Fruit fly (Drosophila melanogaster) whole organism: Measurements from ENCODE around the gene CG15169.

Experiments
- CG8478 ChIP-seq: fragments of >200 bp; optimal IDR thresholded peaks from 2 replicates; lab custom pipeline; 2018; ENCODE audit warnings: inconsistent platforms
- Dll ChIP-seq: fragments of >200 bp; optimal IDR thresholded peaks from 2 replicates; lab custom pipeline; 2017
- EcR ChIP-seq, 2 experiments: fragments of >200 bp; optimal IDR thresholded peaks; 2 replicates each; lab custom pipeline; 2017; ENCODE audit warnings: missing biosample characterization in 2 of 2, missing genetic modification characterization in 2 of 2, missing genetic modification reagents in 2 of 2
- pan ChIP-seq: fragments of >200 bp; optimal IDR thresholded peaks from 2 replicates; lab custom pipeline; 2017
- psq ChIP-seq: fragments of >200 bp; optimal IDR thresholded peaks from 2 replicates; lab custom pipeline; 2017
- usp ChIP-seq: fragments of >200 bp; optimal IDR thresholded peaks from 2 replicates; lab custom pipeline; 2017; ENCODE audit warnings: missing biosample characterization, missing genetic modification characterization, mixed read lengths

The CG15169 gene

dm6 chr2L:19014032-19014880 is 23.4 kb downstream of the CG15169 start:
- no peak for TF ChIP-seq usp (GFP tag; lab: Kevin White, UChicago)
- no peak for TF ChIP-seq pan (lab: Kevin White, UChicago)
- TF ChIP-seq psq, result no peak
- no peak for TF ChIP-seq Dll (lab: Kevin White, UChicago)
- no peak for TF ChIP-seq CG8478 (lab: Kevin White, UChicago)
- TF ChIP-seq EcR (GFP tag; optimal IDR thresholded peaks at IDR 0.05; lab: Kevin White, UChicago), result no peak

- TF ChIP-seq EcR (GFP tag; optimal IDR thresholded peaks at IDR 0.05; lab: Kevin White, UChicago), result no peak
Measured at dm6 chr2L:19014881-19015366, 24.1 kb downstream of the CG15169 start.

dm6 chr2L:19015628-19016027 is 24.8 kb downstream of the CG15169 start:
- TF ChIP-seq psq, result no peak

dm6 chr2L:19017060-19017459 is 26.2 kb downstream of the CG15169 start:
- no peak for TF ChIP-seq Dll (lab: Kevin White, UChicago)
- TF ChIP-seq usp (GFP tag; lab: Kevin White, UChicago), result no peak
- no peak for TF ChIP-seq psq
- TF ChIP-seq CG8478 (lab: Kevin White, UChicago), result no peak
- TF ChIP-seq pan (lab: Kevin White, UChicago), result no peak
- TF ChIP-seq EcR (GFP tag; optimal IDR thresholded peaks at IDR 0.05; lab: Kevin White, UChicago), result no peak

dm6 chr2L:19018266-19018665 is 27.4 kb downstream of the CG15169 start:
- TF ChIP-seq Dll (lab: Kevin White, UChicago), result no peak
- no peak for TF ChIP-seq usp (GFP tag; lab: Kevin White, UChicago)
- no peak for TF ChIP-seq psq
- TF ChIP-seq pan (lab: Kevin White, UChicago), result no peak
- no peak for TF ChIP-seq EcR (GFP tag; optimal IDR thresholded peaks at IDR 0.05; lab: Kevin White, UChicago)
- no peak for TF ChIP-seq CG8478 (lab: Kevin White, UChicago)

dm6 chr2L:19019160-19019592 is 28.4 kb downstream of the CG15169 start:
- TF ChIP-seq pan (lab: Kevin White, UChicago) (no peak), Dll (lab: Kevin White, UChicago) (no peak), EcR (GFP tag; optimal IDR thresholded peaks at IDR 0.05; lab: Kevin White, UChicago) (no peak), CG8478 (lab: Kevin White, UChicago) (no peak), usp (GFP tag; lab: Kevin White, UChicago) (no peak), psq (no peak)

- no peak for TF ChIP-seq CG8478 (lab: Kevin White, UChicago)
- TF ChIP-seq usp (GFP tag; lab: Kevin White, UChicago), result no peak
Measured at dm6 chr2L:19019640-19020039, 28.8 kb downstream of the CG15169 start.

- no peak for TF ChIP-seq psq
Measured at dm6 chr2L:19021278-19022220, 30.7 kb downstream of the CG15169 start.

dm6 chr2L:19022221-19022516 is 31.3 kb downstream of the CG15169 start, which contains the start of gene CG15172:
TSS of gene CG15172 (plus strand) at chr2L:19022417.
- no peak for TF ChIP-seq Dll (lab: Kevin White, UChicago)
- no peak for TF ChIP-seq CG8478 (lab: Kevin White, UChicago)
- no peak for TF ChIP-seq EcR (GFP tag; optimal IDR thresholded peaks at IDR 0.05; lab: Kevin White, UChicago)
- TF ChIP-seq usp (GFP tag; lab: Kevin White, UChicago), result no peak
- TF ChIP-seq psq, result no peak
- no peak for TF ChIP-seq pan (lab: Kevin White, UChicago)

- TF ChIP-seq pan (lab: Kevin White, UChicago), result no peak
- no peak for TF ChIP-seq Dll (lab: Kevin White, UChicago)
- TF ChIP-seq CG8478 (lab: Kevin White, UChicago), result no peak
- TF ChIP-seq psq, result no peak
- no peak for TF ChIP-seq EcR (GFP tag; optimal IDR thresholded peaks at IDR 0.05; lab: Kevin White, UChicago)
- TF ChIP-seq usp (GFP tag; lab: Kevin White, UChicago), result no peak
Measured at dm6 chr2L:19023972-19024743, 33.3 kb downstream of the CG15169 start.

- TF ChIP-seq EcR (GFP tag; optimal IDR thresholded peaks at IDR 0.05; lab: Kevin White, UChicago) (no peak), psq (no peak), CG8478 (lab: Kevin White, UChicago) (no peak), usp (GFP tag; lab: Kevin White, UChicago) (no peak), pan (lab: Kevin White, UChicago) (no peak), Dll (lab: Kevin White, UChicago) (no peak)
Measured at dm6 chr2L:19024744-19025059, 33.9 kb downstream of the CG15169 start.
